Fruit fly (Drosophila melanogaster) whole organism, adult: Measurements from ENCODE around the gene CG15543.

ENCODE experiments used
- CG11617 ChIP-seq: fragments of 200-800 bp; sonication (Bioruptor generic); optimal IDR thresholded peaks from 2 replicates; lab custom pipeline; 2017; ENCODE audit warnings: mild to moderate bottlenecking, missing biosample characterization, missing genetic modification reagents, missing genetic modification characterization
- CG12768 ChIP-seq: fragments of 200-800 bp; sonication (Bioruptor generic); optimal IDR thresholded peaks from 2 replicates; lab custom pipeline; 2017; ENCODE audit warnings: missing biosample characterization, missing genetic modification characterization, mild to moderate bottlenecking, moderate library complexity, missing genetic modification reagents
- CG1620 ChIP-seq: fragments of 200-800 bp; sonication (Bioruptor generic); optimal IDR thresholded peaks from 2 replicates; lab custom pipeline; 2016; ENCODE audit warnings: missing biosample characterization, missing genetic modification characterization
- CG33017 ChIP-seq: fragments of 200-800 bp; sonication (Bioruptor generic); optimal IDR thresholded peaks from 2 replicates; lab custom pipeline; 2018; ENCODE audit warnings: missing biosample characterization, mild to moderate bottlenecking, missing genetic modification characterization, moderate library complexity
- CG5204 ChIP-seq: fragments of 200-800 bp; sonication (Bioruptor generic); optimal IDR thresholded peaks from 2 replicates; lab custom pipeline; 2016; ENCODE audit warnings: missing biosample characterization, missing genetic modification characterization
- CG7101 ChIP-seq: fragments of 200-800 bp; sonication (Bioruptor generic); optimal IDR thresholded peaks from 2 replicates; lab custom pipeline; 2018; ENCODE audit warnings: missing biosample characterization, mild to moderate bottlenecking, missing genetic modification characterization, moderate library complexity
- Clk ChIP-seq: fragments of 200-800 bp; sonication (Bioruptor generic); optimal IDR thresholded peaks from 2 replicates; lab custom pipeline; 2017; ENCODE audit warnings: missing biosample characterization, missing genetic modification characterization
- cic ChIP-seq: fragments of 200-800 bp; sonication (Bioruptor generic); optimal IDR thresholded peaks from 2 replicates; lab custom pipeline; 2017; ENCODE audit warnings: missing biosample characterization, mild to moderate bottlenecking, missing genetic modification characterization, moderate library complexity
- kay ChIP-seq: fragments of 200-800 bp; sonication (Bioruptor generic); peaks from one replicate; lab custom pipeline; 2016; ENCODE audit warnings: missing biosample characterization, missing genetic modification characterization, borderline replicate concordance
- ovo ChIP-seq: fragments of 200-800 bp; sonication (Bioruptor generic); optimal IDR thresholded peaks from 2 replicates; lab custom pipeline; 2016; ENCODE audit warnings: missing biosample characterization, missing genetic modification characterization
- pad ChIP-seq: fragments of 200-800 bp; sonication (Bioruptor generic); optimal IDR thresholded peaks from 3 replicates; lab custom pipeline; 2017; ENCODE audit warnings: missing biosample characterization, missing genetic modification characterization, mild to moderate bottlenecking, moderate library complexity, missing genetic modification reagents

DNA sequence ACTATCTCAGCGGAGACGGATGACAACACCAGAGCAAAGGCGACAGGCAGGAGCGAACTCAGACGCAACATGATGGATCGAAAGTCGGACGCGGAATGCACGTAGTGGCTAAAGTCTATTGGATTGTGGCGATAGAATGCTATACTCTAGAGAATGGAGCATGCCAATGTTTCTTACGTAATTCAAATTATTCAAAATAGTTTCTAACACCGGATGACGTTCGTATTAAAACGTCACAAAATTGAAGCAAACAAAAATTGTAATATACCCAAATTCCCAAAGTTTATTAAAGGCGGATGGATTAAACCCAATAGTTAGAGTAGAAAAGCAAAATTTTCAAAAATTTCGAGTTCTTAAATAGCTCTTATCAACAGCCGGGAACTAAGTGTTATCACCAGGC is 3.5 kb downstream of the CG15543 start, which contains the start of gene Npc2h:
- TF ChIP-seq cic (GFP tag; lab: Kevin White, UChicago) (no peak), CG12768 (GFP tag; lab: Kevin White, UChicago) (no peak), ovo (no peak), CG5204 (GFP tag; lab: Kevin White, UChicago) (no peak), CG1620 (GFP tag; lab: Kevin White, UChicago) (no peak), pad (GFP tag; lab: Kevin White, UChicago) (no peak), CG11617 (GFP tag; lab: Kevin White, UChicago) (no peak), kay (GFP tag; lab: Kevin White, UChicago) (peak; percentile 15), CG7101 (no peak), Clk (no peak), CG33017 (tag; lab: Kevin White, UChicago) (no peak)
